Fruit fly (Drosophila melanogaster) whole organism, wandering third instar larva: ENCODE data around the gene CG43680.
A peak's percentile ranks its signal among the peaks of the same experiment; 100 is the strongest.

ENCODE experiments used
- Abd-B ChIP-seq: fragments of >200 bp; optimal IDR thresholded peaks from 2 replicates; lab custom pipeline; 2017; ENCODE audit warnings: missing biosample characterization, missing genetic modification characterization
- CG9705 ChIP-seq: fragments of 200-800 bp; sonication (Bioruptor generic); optimal IDR thresholded peaks from 2 replicates; lab custom pipeline; 2018; ENCODE audit warnings: missing biosample characterization, mild to moderate bottlenecking, missing genetic modification characterization
- CrebA ChIP-seq: fragments of 200-800 bp; sonication (Bioruptor generic); optimal IDR thresholded peaks from 2 replicates; lab custom pipeline; 2016; ENCODE audit warnings: missing biosample characterization, mild to moderate bottlenecking, missing genetic modification characterization, borderline replicate concordance
- Dfd ChIP-seq: fragments of >200 bp; optimal IDR thresholded peaks from 2 replicates; lab custom pipeline; 2017; ENCODE audit warnings: missing biosample characterization, missing genetic modification characterization
- Dif ChIP-seq: fragments of 200-275, 200-300 bp; sonication (Bioruptor generic); optimal IDR thresholded peaks from 2 replicates; lab custom pipeline; 2018; ENCODE audit warnings: missing biosample characterization, missing genetic modification characterization; ENCODE audit not compliant: partially characterized antibody
- GATAd ChIP-seq: sonication (Bioruptor generic); optimal IDR thresholded peaks from 2 replicates; lab custom pipeline; 2016; ENCODE audit warnings: missing biosample characterization, missing genetic modification characterization
- HLH106 ChIP-seq: fragments of 200-800 bp; optimal IDR thresholded peaks from 3 replicates; lab custom pipeline; 2019; ENCODE audit warnings: missing biosample characterization, mild to moderate bottlenecking, missing genetic modification characterization, moderate library complexity
- Hnf4 ChIP-seq: fragments of 200-800 bp; sonication (Bioruptor generic); optimal IDR thresholded peaks from 2 replicates; lab custom pipeline; 2016; ENCODE audit warnings: missing biosample characterization, mild to moderate bottlenecking, missing genetic modification characterization
- Hr83 ChIP-seq: fragments of 200-300 bp; sonication (Bioruptor generic); optimal IDR thresholded peaks from 2 replicates; lab custom pipeline; 2016; ENCODE audit warnings: missing biosample characterization, mild to moderate bottlenecking, missing genetic modification characterization, moderate library complexity; ENCODE audit not compliant: poor library complexity, severe bottlenecking
- Jra ChIP-seq: sonication (Bioruptor generic); optimal IDR thresholded peaks from 2 replicates; lab custom pipeline; 2016; ENCODE audit warnings: missing biosample characterization, missing genetic modification characterization
- Myc ChIP-seq: fragments of >200 bp; optimal IDR thresholded peaks from 2 replicates; lab custom pipeline; 2017
- N ChIP-seq: fragments of >200 bp; optimal IDR thresholded peaks from 2 replicates; lab custom pipeline; 2018; ENCODE audit warnings: missing biosample characterization, missing external identifiers, missing genetic modification characterization
- OdsH ChIP-seq: fragments of 200-800 bp; sonication (Bioruptor generic); optimal IDR thresholded peaks from 2 replicates; lab custom pipeline; 2016; ENCODE audit warnings: missing biosample characterization, mild to moderate bottlenecking, missing genetic modification characterization
- Rel ChIP-seq, 2 experiments: fragments of 200-800 bp; sonication (Bioruptor generic) in 1 of 2; optimal IDR thresholded peaks; 2 replicates in 1 of 2; 3 replicates in 1 of 2; lab custom pipeline; 2016 to 2019; ENCODE audit warnings: mild to moderate bottlenecking in 2 of 2, missing biosample characterization in 2 of 2, missing genetic modification characterization in 2 of 2, moderate library complexity in 1 of 2
- Sp1 ChIP-seq: fragments of 200-800 bp; sonication (Bioruptor generic); optimal IDR thresholded peaks from 3 replicates; lab custom pipeline; 2019; ENCODE audit warnings: missing biosample characterization, mild to moderate bottlenecking, missing genetic modification characterization, moderate library complexity
- Vsx2 ChIP-seq: fragments of 200-300, 225-300 bp; sonication (Bioruptor generic); optimal IDR thresholded peaks from 2 replicates; lab custom pipeline; 2018; ENCODE audit warnings: missing biosample characterization, missing genetic modification characterization; ENCODE audit not compliant: partially characterized antibody
- br ChIP-seq: fragments of 200-800 bp; sonication (Bioruptor generic); optimal IDR thresholded peaks from 2 replicates; lab custom pipeline; 2016; ENCODE audit warnings: missing biosample characterization, missing genetic modification characterization
- dl ChIP-seq, 2 experiments: fragments of 175-275, 200-275 bp in 1 of 2; fragments of 200-275 bp in 1 of 2; sonication (Bioruptor generic); optimal IDR thresholded peaks; lab custom pipeline; 2018; ENCODE audit warnings: mild to moderate bottlenecking in 2 of 2, missing biosample characterization in 2 of 2, missing genetic modification characterization in 2 of 2, moderate library complexity in 2 of 2; ENCODE audit not compliant: partially characterized antibody in 2 of 2, insufficient read depth in 1 of 2
- dmrt93B ChIP-seq: fragments of 200-800 bp; sonication (Bioruptor generic); optimal IDR thresholded peaks from 2 replicates; lab custom pipeline; 2018; ENCODE audit warnings: missing biosample characterization, mild to moderate bottlenecking, missing genetic modification characterization
- ey ChIP-seq: fragments of 200-800 bp; sonication (Bioruptor generic); optimal IDR thresholded peaks from 2 replicates; lab custom pipeline; 2016; ENCODE audit warnings: missing biosample characterization, missing genetic modification characterization
- foxo ChIP-seq, 2 experiments: fragments of 200-800 bp; sonication (Bioruptor generic); optimal IDR thresholded peaks; 2 replicates in 1 of 2; 3 replicates in 1 of 2; lab custom pipeline; 2016 to 2017; ENCODE audit warnings: missing biosample characterization in 2 of 2, missing genetic modification characterization in 2 of 2
- fru ChIP-seq: fragments of 200-800 bp; sonication (Bioruptor generic); optimal IDR thresholded peaks from 3 replicates; lab custom pipeline; 2016; ENCODE audit warnings: missing biosample characterization, mild to moderate bottlenecking, missing genetic modification characterization
- h ChIP-seq: fragments of 200-800 bp; sonication (Bioruptor generic); optimal IDR thresholded peaks from 3 replicates; lab custom pipeline; 2016; ENCODE audit warnings: missing biosample characterization, mild to moderate bottlenecking, missing genetic modification characterization
- jim ChIP-seq: fragments of 175-275, 200-325 bp; sonication (Bioruptor generic); optimal IDR thresholded peaks from 2 replicates; lab custom pipeline; 2016; ENCODE audit warnings: missing biosample characterization, mild to moderate bottlenecking, missing genetic modification characterization
- lola ChIP-seq: fragments of >200 bp; optimal IDR thresholded peaks from 2 replicates; lab custom pipeline; 2017; ENCODE audit warnings: missing biosample characterization, missing genetic modification characterization
- pan ChIP-seq: fragments of >200 bp; optimal IDR thresholded peaks from 2 replicates; lab custom pipeline; 2017
- sage ChIP-seq: fragments of 200-800 bp; sonication (Bioruptor generic); optimal IDR thresholded peaks from 2 replicates; lab custom pipeline; 2016; ENCODE audit warnings: missing biosample characterization, mild to moderate bottlenecking, missing genetic modification characterization
- sv ChIP-seq: fragments of 200-800 bp; sonication (Bioruptor generic); optimal IDR thresholded peaks from 3 replicates; lab custom pipeline; 2016; ENCODE audit warnings: missing biosample characterization, missing genetic modification characterization
- usp ChIP-seq: fragments of >200 bp; optimal IDR thresholded peaks from 2 replicates; lab custom pipeline; 2017; ENCODE audit warnings: missing biosample characterization, missing genetic modification characterization
- woc ChIP-seq: sonication (Bioruptor generic); optimal IDR thresholded peaks from 2 replicates; lab custom pipeline; 2016; ENCODE audit warnings: missing biosample characterization, mild to moderate bottlenecking, missing genetic modification characterization

The CG43680 gene

dm6 chr3L:15049395-15049794 lies 3.8 kb downstream of the CG43680 start, which contains the start of gene CG43678:
TSS of gene CG43678 (minus strand) at chr3L:15049495.
- TF ChIP-seq Dif (GFP tag; lab: Kevin White, UChicago) (no peak), Jra (GFP tag; lab: Kevin White, UChicago) (no peak), CrebA (no peak), pan (no peak), Rel (GFP tag; optimal IDR thresholded peaks at IDR 0.05; lab: Kevin White, UChicago) (no peak), Rel (tag; optimal IDR thresholded peaks at IDR 0.05; lab: Kevin White, UChicago) (no peak), CG9705 (no peak), woc (GFP tag; lab: Kevin White, UChicago) (no peak), dl (GFP tag; optimal IDR thresholded peaks at IDR 0.05; lab: Kevin White, UChicago; ENCODE audit: insufficient read depth in 1 of 2, partially characterized antibody in 2 of 2) (no peak), Dfd (no peak), Hr83 (GFP tag; lab: Kevin White, UChicago) (no peak), OdsH (GFP tag; lab: Kevin White, UChicago) (no peak)
- TF ChIP-seq, all 38 proteins: peak for 0

- TF ChIP-seq sv (GFP tag; lab: Kevin White, UChicago) (no peak), Myc (lab: Kevin White, UChicago) (peak; percentile 12)
Observed at dm6 chr3L:15048091-15048490, 5.1 kb downstream of the CG43680 start.

- TF ChIP-seq fru (GFP tag; lab: Kevin White, UChicago) (no peak), GATAd (GFP tag; lab: Kevin White, UChicago) (no peak), usp (no peak), br (GFP tag; lab: Kevin White, UChicago) (no peak), foxo (GFP tag; optimal IDR thresholded peaks at IDR 0.05; lab: Kevin White, UChicago) (no peak), lola (no peak), Jra (GFP tag; lab: Kevin White, UChicago) (no peak), HLH106 (tag; lab: Kevin White, UChicago) (no peak), h (GFP tag; lab: Kevin White, UChicago) (no peak), Sp1 (GFP tag; lab: Kevin White, UChicago) (no peak), CG9705 (no peak), ey (GFP tag; lab: Kevin White, UChicago) (no peak), sv (GFP tag; lab: Kevin White, UChicago) (no peak), Hnf4 (GFP tag; lab: Kevin White, UChicago) (no peak)
- TF ChIP-seq, all 38 proteins: peak for 0
Observed at dm6 chr3L:15047606-15048005, 5.5 kb downstream of the CG43680 start.

dm6 chr3L:15045114-15045513 lies 8.0 kb downstream of the CG43680 start:
- no peak for TF ChIP-seq Jra (GFP tag; lab: Kevin White, UChicago)
- TF ChIP-seq Vsx2 (GFP tag; lab: Kevin White, UChicago) = no peak
- TF ChIP-seq foxo (GFP tag; optimal IDR thresholded peaks at IDR 0.05; lab: Kevin White, UChicago) = no peak
- no peak for TF ChIP-seq OdsH (GFP tag; lab: Kevin White, UChicago)
- no peak for TF ChIP-seq jim
- TF ChIP-seq br (GFP tag; lab: Kevin White, UChicago) = no peak
- TF ChIP-seq Dfd = no peak
- no peak for TF ChIP-seq Sp1 (GFP tag; lab: Kevin White, UChicago)
- no peak for TF ChIP-seq sage (GFP tag; lab: Kevin White, UChicago)
- no peak for TF ChIP-seq dmrt93B (GFP tag; lab: Kevin White, UChicago)

dm6 chr3L:15043874-15044336 lies 9.2 kb downstream of the CG43680 start, which contains the start of gene ind:
TSS of gene ind (minus strand) at chr3L:15043924.
- no peak for TF ChIP-seq foxo (GFP tag; optimal IDR thresholded peaks at IDR 0.05; lab: Kevin White, UChicago)
- no peak for TF ChIP-seq N (GFP tag; lab: Kevin White, UChicago)
- TF ChIP-seq jim = no peak
- no peak for TF ChIP-seq fru (GFP tag; lab: Kevin White, UChicago)
- no peak for TF ChIP-seq Jra (GFP tag; lab: Kevin White, UChicago)
- TF ChIP-seq Dif (GFP tag; lab: Kevin White, UChicago) = no peak
- no peak for TF ChIP-seq dl (GFP tag; optimal IDR thresholded peaks at IDR 0.05; lab: Kevin White, UChicago; ENCODE audit: insufficient read depth in 1 of 2, partially characterized antibody in 2 of 2)
- TF ChIP-seq Abd-B = no peak
